Worm (Caenorhabditis elegans) whole organism, L1 larva: ENCODE measurements around the gene pink-1.

ENCODE experiments used
- C04F5.9 ChIP-seq: sonication (generic microtip); optimal IDR thresholded peaks from 2 replicates; lab custom pipeline; 2016; ENCODE audit warnings: missing genetic modification characterization, missing compliant biosample characterization
- C34B4.2 ChIP-seq: sonication (generic microtip); optimal IDR thresholded peaks from 2 replicates; lab custom pipeline; 2017; ENCODE audit warnings: mild to moderate bottlenecking, missing genetic modification characterization, missing compliant biosample characterization
- F16B12.6 ChIP-seq: fragments of 150-350 bp; optimal IDR thresholded peaks from 2 replicates; lab custom pipeline; 2014; ENCODE audit warnings: missing biosample characterization, missing genetic modification characterization
- Y116A8C.19 ChIP-seq: sonication (generic microtip); optimal IDR thresholded peaks from 2 replicates; lab custom pipeline; 2016; ENCODE audit warnings: missing compliant biosample characterization, missing genetic modification characterization, borderline replicate concordance
- alr-1 ChIP-seq: fragments of 200-800 bp; sonication (Bioruptor generic); optimal IDR thresholded peaks from 2 replicates; lab custom pipeline; 2018; ENCODE audit warnings: borderline replicate concordance, mild to moderate bottlenecking, missing genetic modification characterization, missing compliant biosample characterization
- aly-2 ChIP-seq: fragments of 150-350 bp; optimal IDR thresholded peaks from 2 replicates; lab custom pipeline; 2014; ENCODE audit warnings: missing biosample characterization, missing genetic modification characterization
- ama-1 ChIP-seq: fragments of 150-350 bp; optimal IDR thresholded peaks from 2 replicates; lab custom pipeline; 2014
- ceh-8 ChIP-seq: fragments of 200-800 bp; sonication (Bioruptor generic); optimal IDR thresholded peaks from 2 replicates; lab custom pipeline; 2018; ENCODE audit warnings: mild to moderate bottlenecking, missing genetic modification characterization, moderate library complexity, missing compliant biosample characterization
- ceh-88 ChIP-seq: fragments of 200-800 bp; sonication (Bioruptor generic); IDR thresholded peaks from 2 replicates; pipeline ENCODE4 v1.3.6; 2022; ENCODE audit warnings: missing genetic modification characterization, missing compliant biosample characterization
- dpl-1 ChIP-seq, 3 experiments: fragments of 150-350 bp in 2 of 3; sonication (generic microtip) in 1 of 3; optimal IDR thresholded peaks; 2 replicates each; lab custom pipeline; 2014 to 2017; ENCODE audit warnings: missing biosample characterization in 3 of 3, missing genetic modification characterization in 3 of 3, missing genetic modification reagents in 3 of 3
- efl-1 ChIP-seq, 4 experiments: fragments of 150-350 bp; optimal IDR thresholded peaks in 3 of 4; peaks in 1 of 4; 1 replicate in 1 of 4; 2 replicates in 3 of 4; lab custom pipeline; 2014; ENCODE audit warnings: missing biosample characterization in 2 of 4, missing genetic modification characterization in 2 of 4, missing genetic modification reagents in 2 of 4
- efl-3 ChIP-seq: fragments of 200-800 bp; sonication (Bioruptor generic); optimal IDR thresholded peaks from 2 replicates; lab custom pipeline; 2018; ENCODE audit warnings: mild to moderate bottlenecking, missing genetic modification characterization, missing compliant biosample characterization
- elt-2 ChIP-seq: sonication (generic microtip); optimal IDR thresholded peaks from 2 replicates; lab custom pipeline; 2016; ENCODE audit warnings: missing genetic modification characterization, mild to moderate bottlenecking, inconsistent platforms, missing compliant biosample characterization, missing genetic modification reagents
- elt-3 ChIP-seq, 6 experiments: fragments of 150-350 bp in 1 of 6; sonication (generic microtip); optimal IDR thresholded peaks; 2 replicates each; lab custom pipeline; 2017 to 2018; ENCODE audit warnings: missing biosample characterization in 6 of 6, missing genetic modification characterization in 6 of 6, inconsistent platforms in 1 of 6
- ets-5 ChIP-seq: fragments of 200-800 bp; sonication (Bioruptor generic); IDR thresholded peaks from 2 replicates; pipeline ENCODE4 v1.3.6; 2022; ENCODE audit warnings: missing genetic modification characterization, missing compliant biosample characterization
- fkh-10 ChIP-seq: sonication (generic microtip); optimal IDR thresholded peaks from 2 replicates; lab custom pipeline; 2017; ENCODE audit warnings: missing biosample characterization, missing genetic modification reagents, missing genetic modification characterization
- fos-1 ChIP-seq: fragments of 150-350 bp; optimal IDR thresholded peaks from 2 replicates; lab custom pipeline; 2014; ENCODE audit warnings: missing biosample characterization, missing genetic modification characterization
- grh-1 ChIP-seq: fragments of 200-800 bp; sonication (Bioruptor generic); IDR thresholded peaks from 2 replicates; pipeline ENCODE4 v1.3.6; 2022; ENCODE audit warnings: missing genetic modification reagents, missing genetic modification characterization, missing compliant biosample characterization
- hpl-2 ChIP-seq: fragments of 150-350 bp; optimal IDR thresholded peaks from 2 replicates; lab custom pipeline; 2014; ENCODE audit warnings: missing biosample characterization, missing genetic modification reagents, missing genetic modification characterization
- irx-1 ChIP-seq: sonication (generic microtip); optimal IDR thresholded peaks from 2 replicates; lab custom pipeline; 2016; ENCODE audit warnings: missing genetic modification characterization, missing compliant biosample characterization
- isw-1 ChIP-seq: fragments of 200-800 bp; sonication (Bioruptor generic); IDR thresholded peaks from 2 replicates; pipeline ENCODE4 v1.3.6; 2022; ENCODE audit warnings: missing genetic modification characterization, missing compliant biosample characterization
- lin-13 ChIP-seq: fragments of 150-350 bp; optimal IDR thresholded peaks from 2 replicates; lab custom pipeline; 2014; ENCODE audit warnings: missing biosample characterization, missing genetic modification reagents, missing genetic modification characterization
- lin-35 ChIP-seq, 2 experiments: fragments of 150-350 bp; optimal IDR thresholded peaks; 2 replicates each; lab custom pipeline; 2014; ENCODE audit warnings: missing biosample characterization in 2 of 2, missing genetic modification characterization in 2 of 2, missing genetic modification reagents in 2 of 2
- lin-39 ChIP-seq: fragments of 150-350 bp; optimal IDR thresholded peaks from 2 replicates; lab custom pipeline; 2014; ENCODE audit warnings: missing biosample characterization, missing genetic modification reagents, missing genetic modification characterization
- lir-3 ChIP-seq: sonication (generic microtip); optimal IDR thresholded peaks from 2 replicates; lab custom pipeline; 2016; ENCODE audit warnings: mild to moderate bottlenecking, missing genetic modification characterization, moderate library complexity, missing compliant biosample characterization; ENCODE audit not compliant: poor library complexity
- lsy-2 ChIP-seq, 2 experiments: fragments of 150-350 bp; optimal IDR thresholded peaks; 2 replicates each; lab custom pipeline; 2014; ENCODE audit warnings: missing biosample characterization in 2 of 2, missing genetic modification characterization in 2 of 2
- mab-9 ChIP-seq: fragments of 200-800 bp; sonication (Bioruptor generic); IDR thresholded peaks from 2 replicates; pipeline ENCODE4 v1.3.6; 2022; ENCODE audit warnings: missing genetic modification reagents, missing genetic modification characterization, missing compliant biosample characterization
- mdl-1 ChIP-seq, 2 experiments: fragments of 150-350 bp; optimal IDR thresholded peaks; 2 replicates each; lab custom pipeline; 2014 to 2017; ENCODE audit warnings: missing biosample characterization in 2 of 2, missing genetic modification characterization in 2 of 2, inconsistent platforms in 1 of 2
- mef-2 ChIP-seq: fragments of 150-350 bp; optimal IDR thresholded peaks from 2 replicates; lab custom pipeline; 2014; ENCODE audit warnings: missing biosample characterization, missing genetic modification characterization
- mep-1 ChIP-seq: fragments of 150-350 bp; optimal IDR thresholded peaks from 2 replicates; lab custom pipeline; 2014; ENCODE audit warnings: missing biosample characterization, missing genetic modification characterization
- nhr-12 ChIP-seq: sonication (generic microtip); optimal IDR thresholded peaks from 2 replicates; lab custom pipeline; 2017; ENCODE audit warnings: missing biosample characterization, missing genetic modification characterization
- nhr-19 ChIP-seq: fragments of 200-800 bp; sonication (Bioruptor generic); conservative IDR thresholded peaks from 2 replicates; pipeline ENCODE4 v1.3.6; 2022; ENCODE audit warnings: missing genetic modification characterization, missing compliant biosample characterization
- nhr-20 ChIP-seq: sonication (generic microtip); optimal IDR thresholded peaks from 2 replicates; lab custom pipeline; 2016; ENCODE audit warnings: mild to moderate bottlenecking, missing genetic modification characterization, missing compliant biosample characterization
- nhr-77 ChIP-seq: fragments of 150-350 bp; optimal IDR thresholded peaks from 2 replicates; lab custom pipeline; 2014; ENCODE audit warnings: missing biosample characterization, missing genetic modification characterization
- nhr-90 ChIP-seq: sonication (generic microtip); optimal IDR thresholded peaks from 2 replicates; lab custom pipeline; 2016; ENCODE audit warnings: mild to moderate bottlenecking, missing genetic modification characterization, missing compliant biosample characterization; ENCODE audit not compliant: poor library complexity
- pax-3 ChIP-seq: fragments of 200-800 bp; sonication (Bioruptor generic); optimal IDR thresholded peaks from 2 replicates; lab custom pipeline; 2018; ENCODE audit warnings: mild to moderate bottlenecking, missing genetic modification characterization, moderate library complexity, missing compliant biosample characterization
- rnt-1 ChIP-seq: sonication (generic microtip); optimal IDR thresholded peaks from 2 replicates; lab custom pipeline; 2016; ENCODE audit warnings: mild to moderate bottlenecking, missing genetic modification characterization, moderate library complexity, missing compliant biosample characterization
- skn-1 ChIP-seq: fragments of 150-350 bp; optimal IDR thresholded peaks from 2 replicates; lab custom pipeline; 2014; ENCODE audit warnings: missing biosample characterization, missing genetic modification characterization
- sox-4 ChIP-seq: sonication (generic microtip); optimal IDR thresholded peaks from 2 replicates; lab custom pipeline; 2016; ENCODE audit warnings: missing genetic modification characterization, missing compliant biosample characterization
- sptf-1 ChIP-seq: fragments of 150-350 bp; optimal IDR thresholded peaks from 2 replicates; lab custom pipeline; 2014; ENCODE audit warnings: missing biosample characterization, missing genetic modification characterization
- sup-37 ChIP-seq: fragments of 200-800 bp; sonication (Bioruptor generic); optimal IDR thresholded peaks from 2 replicates; lab custom pipeline; 2018; ENCODE audit warnings: mild to moderate bottlenecking, missing genetic modification characterization, missing compliant biosample characterization
- unc-130 ChIP-seq: fragments of 150-350 bp; optimal IDR thresholded peaks from 2 replicates; lab custom pipeline; 2017; ENCODE audit warnings: missing biosample characterization, missing genetic modification characterization, inconsistent platforms
- unc-30 ChIP-seq: sonication (generic microtip); optimal IDR thresholded peaks from 2 replicates; lab custom pipeline; 2017; ENCODE audit warnings: missing biosample characterization, missing genetic modification characterization
- unc-62 ChIP-seq: fragments of 150-350 bp; optimal IDR thresholded peaks from 2 replicates; lab custom pipeline; 2014; ENCODE audit warnings: missing biosample characterization, missing genetic modification reagents, missing genetic modification characterization
- vab-15 ChIP-seq: sonication (generic microtip); optimal IDR thresholded peaks from 2 replicates; lab custom pipeline; 2017; ENCODE audit warnings: missing genotype, mild to moderate bottlenecking, missing genetic modification characterization, missing compliant biosample characterization
- ztf-4 ChIP-seq: fragments of 150-350 bp; optimal IDR thresholded peaks from 2 replicates; lab custom pipeline; 2014; ENCODE audit warnings: missing biosample characterization, missing genetic modification characterization

pink-1 gene

ce11 chrII:5393090-5393489, 2.4 kb downstream of the pink-1 start, which contains the start of gene brap-2:
TSS of gene brap-2 (minus strand) at chrII:5393190.
- TF ChIP-seq fkh-10 (GFP tag; lab: Kevin White, UChicago) (no peak), pax-3 (no peak), grh-1 (no peak), ceh-8 (GFP tag; lab: Kevin White, UChicago) (no peak), sup-37 (GFP tag; lab: Kevin White, UChicago) (no peak), F16B12.6 (tag; lab: Kevin White, UChicago) (no peak), mef-2 (tag; lab: Kevin White, UChicago) (no peak), ceh-88 (GFP tag; lab: Robert Waterston, UW) (no peak), mab-9 (GFP tag; lab: Robert Waterston, UW) (no peak), unc-130 (tag; lab: Kevin White, UChicago) (no peak)

- TF ChIP-seq dpl-1 (GFP tag; optimal IDR thresholded peaks at IDR 0.05; lab: Kevin White, UChicago) (peak in 2 of 3 experiments; percentile 13 to 48), nhr-90 (tag; lab: Kevin White, UChicago) (no peak), nhr-19 (GFP tag; lab: Robert Waterston, UW) (no peak), Y116A8C.19 (no peak), lin-39 (tag; lab: Kevin White, UChicago) (no peak), mdl-1 (tag; optimal IDR thresholded peaks at IDR 0.05; lab: Kevin White, UChicago) (no peak), ztf-4 (tag; lab: Kevin White, UChicago) (no peak), lin-35 (GFP tag; optimal IDR thresholded peaks at IDR 0.05; lab: Kevin White, UChicago) (peak in 1 of 2 experiments; percentile 3), efl-1 (optimal IDR thresholded peaks at IDR 0.05; lab: Kevin White, UChicago) (peak; percentile 28 to 45), efl-1 (GFP tag; optimal IDR thresholded peaks at IDR 0.05 in 1 of 2; lab: Kevin White, UChicago) (peak; percentile 46 to 89), efl-3 (GFP tag; lab: Kevin White, UChicago) (no peak), vab-15 (tag; lab: Kevin White, UChicago) (no peak), unc-30 (tag; lab: Kevin White, UChicago) (no peak), unc-62 (GFP tag; lab: Kevin White, UChicago) (no peak)
Observed at ce11 chrII:5391447-5391846, 4.0 kb downstream of the pink-1 start.

ce11 chrII:5389831-5390323, 5.6 kb downstream of the pink-1 start, which contains the start of gene ndx-6:
TSS of gene ndx-6 (minus strand) at chrII:5389881.
- TF ChIP-seq vab-15 (tag; lab: Kevin White, UChicago) (no peak), irx-1 (tag; lab: Kevin White, UChicago) (peak; percentile 47), nhr-77 (tag; lab: Kevin White, UChicago) (peak; percentile 52), fos-1 (tag; lab: Kevin White, UChicago) (peak; percentile 76), C34B4.2 (no peak), lin-13 (GFP tag; lab: Kevin White, UChicago) (peak; percentile 77), efl-1 (optimal IDR thresholded peaks at IDR 0.05; lab: Kevin White, UChicago) (peak; percentile 92 to 99), efl-1 (GFP tag; optimal IDR thresholded peaks at IDR 0.05 in 1 of 2; lab: Kevin White, UChicago) (peak; percentile 98 to 100), hpl-2 (GFP tag; lab: Kevin White, UChicago) (no peak), lir-3 (tag; lab: Kevin White, UChicago) (peak; percentile 62), skn-1 (tag; lab: Kevin White, UChicago) (peak; percentile 82), ama-1 (lab: Kevin White, UChicago) (peak; percentile 75), mep-1 (tag; lab: Kevin White, UChicago) (peak; percentile 92), elt-2 (tag; lab: Kevin White, UChicago) (peak; percentile 86), elt-3 (tag; optimal IDR thresholded peaks at IDR 0.05; lab: Kevin White, UChicago) (peak in 2 of 6 experiments; percentile 73 to 87), ets-5 (GFP tag; lab: Robert Waterston, UW) (no peak), mab-9 (GFP tag; lab: Robert Waterston, UW) (peak; percentile 39; the same call in 1 of the 2 replicates), Y116A8C.19 (no peak), nhr-19 (GFP tag; lab: Robert Waterston, UW) (peak; percentile 87), nhr-12 (no peak), ztf-4 (tag; lab: Kevin White, UChicago) (peak; percentile 76), lin-35 (GFP tag; optimal IDR thresholded peaks at IDR 0.05; lab: Kevin White, UChicago) (peak; percentile 99 to 100), sptf-1 (tag; lab: Kevin White, UChicago) (no peak), isw-1 (GFP tag; lab: Robert Waterston, UW) (peak; percentile 74), fkh-10 (GFP tag; lab: Kevin White, UChicago) (peak; percentile 46), lsy-2 (tag; optimal IDR thresholded peaks at IDR 0.05; lab: Kevin White, UChicago) (peak; percentile 90 to 92), aly-2 (tag; lab: Kevin White, UChicago) (peak; percentile 82), pax-3 (peak; percentile 7), rnt-1 (tag; lab: Kevin White, UChicago) (peak; percentile 93), alr-1 (tag; lab: Kevin White, UChicago) (no peak), sox-4 (tag; lab: Kevin White, UChicago) (peak; percentile 32), nhr-20 (peak; percentile 91), C04F5.9 (peak; percentile 33)
